Fruit fly (Drosophila melanogaster) whole organism, embryonic: ENCODE measurements around the gene CycC.

Source experiments
- CG10274 ChIP-seq: fragments of 200-800 bp; sonication (Bioruptor generic); optimal IDR thresholded peaks from 3 replicates; lab custom pipeline; 2017; ENCODE audit warnings: missing biosample characterization, mild to moderate bottlenecking, missing genetic modification characterization
- CG11504 ChIP-seq: fragments of 200-800 bp; sonication (Bioruptor generic); optimal IDR thresholded peaks from 3 replicates; lab custom pipeline; 2019; ENCODE audit warnings: missing biosample characterization, mild to moderate bottlenecking, missing genetic modification characterization, moderate library complexity
- CG12155 ChIP-seq: fragments of 200-800 bp; sonication (Bioruptor generic); optimal IDR thresholded peaks from 3 replicates; lab custom pipeline; 2016; ENCODE audit warnings: missing biosample characterization, missing genetic modification characterization
- CG14050 ChIP-seq: fragments of 200-800 bp; sonication (Bioruptor generic); IDR thresholded peaks from 3 replicates; pipeline ENCODE4 v1.3.6; 2022; ENCODE audit warnings: missing biosample characterization, missing genetic modification characterization
- CG15479 ChIP-seq: fragments of 200-800 bp; sonication (Bioruptor generic); optimal IDR thresholded peaks from 3 replicates; lab custom pipeline; 2019; ENCODE audit warnings: missing biosample characterization, mild to moderate bottlenecking, missing genetic modification characterization, moderate library complexity
- CG16863 ChIP-seq: fragments of 200-800 bp; sonication (Bioruptor generic); optimal IDR thresholded peaks from 3 replicates; lab custom pipeline; 2016; ENCODE audit warnings: missing biosample characterization, missing genetic modification characterization
- CG18476 ChIP-seq: fragments of 200-800 bp; sonication (Bioruptor generic); optimal IDR thresholded peaks from 2 replicates; lab custom pipeline; 2016; ENCODE audit warnings: missing biosample characterization, mild to moderate bottlenecking, missing genetic modification characterization
- CG18599 ChIP-seq: fragments of 200-800 bp; sonication (Bioruptor generic); optimal IDR thresholded peaks from 3 replicates; lab custom pipeline; 2017; ENCODE audit warnings: missing biosample characterization, missing genetic modification characterization, mild to moderate bottlenecking, moderate library complexity, missing genetic modification reagents
- CG2129 ChIP-seq: fragments of 200-800 bp; sonication (Bioruptor generic); IDR thresholded peaks from 2 replicates; pipeline ENCODE4 v1.3.6; 2022; ENCODE audit warnings: missing biosample characterization, missing genetic modification characterization; ENCODE audit not compliant: partially characterized antibody
- CG2875 ChIP-seq: fragments of 200-800 bp; sonication (Bioruptor generic); optimal IDR thresholded peaks from 2 replicates; lab custom pipeline; 2017; ENCODE audit warnings: missing biosample characterization, mild to moderate bottlenecking, missing genetic modification characterization, missing genetic modification reagents
- CG2889 ChIP-seq: fragments of 200-800 bp; sonication (Bioruptor generic); IDR thresholded peaks from 3 replicates; pipeline ENCODE4 v1.3.6; 2022; ENCODE audit warnings: missing biosample characterization, missing genetic modification characterization
- CG32772 ChIP-seq: fragments of 200-800 bp; sonication (Bioruptor generic); IDR thresholded peaks from 2 replicates; pipeline ENCODE4 v1.3.6; 2022; ENCODE audit warnings: missing biosample characterization, missing genetic modification characterization
- CG4424 ChIP-seq: fragments of 200-800 bp; sonication (Bioruptor generic); optimal IDR thresholded peaks from 3 replicates; lab custom pipeline; 2016; ENCODE audit warnings: missing biosample characterization, missing genetic modification characterization
- CG5180 ChIP-seq: fragments of 200-800 bp; sonication (Bioruptor generic); optimal IDR thresholded peaks from 3 replicates; lab custom pipeline; 2017; ENCODE audit warnings: missing biosample characterization, missing genetic modification characterization, mild to moderate bottlenecking, moderate library complexity, missing genetic modification reagents
- CG5953 ChIP-seq: fragments of 200-800 bp; sonication (Bioruptor generic); IDR thresholded peaks from 2 replicates; pipeline ENCODE4 v1.3.6; 2022; ENCODE audit warnings: missing biosample characterization, missing genetic modification characterization
- CG6175 ChIP-seq: fragments of 200-800 bp; sonication (Bioruptor generic); IDR thresholded peaks from 3 replicates; pipeline ENCODE4 v1.3.6; 2022; ENCODE audit warnings: missing biosample characterization, missing genetic modification characterization
- CG7745 ChIP-seq: fragments of 200-800 bp; sonication (Bioruptor generic); optimal IDR thresholded peaks from 2 replicates; lab custom pipeline; 2018; ENCODE audit warnings: missing biosample characterization, mild to moderate bottlenecking, missing genetic modification characterization, moderate library complexity
- CG9215 ChIP-seq: fragments of 200-800 bp; sonication (Bioruptor generic); IDR thresholded peaks from 2 replicates; pipeline ENCODE4 v1.3.6; 2022; ENCODE audit warnings: missing biosample characterization, missing genetic modification characterization
- Chrac-16 ChIP-seq: fragments of 200-800 bp; sonication (Bioruptor generic); optimal IDR thresholded peaks from 3 replicates; lab custom pipeline; 2016; ENCODE audit warnings: missing biosample characterization, missing genetic modification characterization
- CrebB ChIP-seq: fragments of 200-800 bp; sonication (Bioruptor generic); optimal IDR thresholded peaks from 3 replicates; lab custom pipeline; 2018; ENCODE audit warnings: missing biosample characterization, mild to moderate bottlenecking, missing genetic modification characterization
- Dip3 ChIP-seq: fragments of 200-800 bp; sonication (Bioruptor generic); optimal IDR thresholded peaks from 3 replicates; lab custom pipeline; 2016; ENCODE audit warnings: missing biosample characterization, missing genetic modification characterization
- ERR ChIP-seq: fragments of 200-800 bp; sonication (Bioruptor generic); optimal IDR thresholded peaks from 2 replicates; lab custom pipeline; 2016; ENCODE audit warnings: missing biosample characterization, missing genetic modification characterization
- Ets65A ChIP-seq: fragments of 200-800 bp; sonication (Bioruptor generic); peaks from one replicate; lab custom pipeline; 2016; ENCODE audit warnings: missing biosample characterization, missing genetic modification characterization
- Ets97D ChIP-seq: fragments of 200-800 bp; sonication (Bioruptor generic); optimal IDR thresholded peaks from 3 replicates; lab custom pipeline; 2016; ENCODE audit warnings: missing biosample characterization, missing genetic modification characterization
- Gsc ChIP-seq: fragments of 200-800 bp; sonication (Bioruptor generic); IDR thresholded peaks from 2 replicates; pipeline ENCODE4 v1.3.6; 2022; ENCODE audit warnings: missing biosample characterization, missing genetic modification characterization
- Lim3 ChIP-seq: fragments of 200-800 bp; sonication (Bioruptor generic); IDR thresholded peaks from 2 replicates; pipeline ENCODE4 v1.3.6; 2022; ENCODE audit warnings: missing biosample characterization, missing genetic modification characterization
- Sin3A ChIP-seq: fragments of >200 bp; optimal IDR thresholded peaks from 2 replicates; lab custom pipeline; 2018
- Spps ChIP-seq: fragments of 200-800 bp; sonication (Bioruptor generic); optimal IDR thresholded peaks from 2 replicates; lab custom pipeline; 2018; ENCODE audit warnings: missing biosample characterization, mild to moderate bottlenecking, missing genetic modification characterization
- Sry-β ChIP-seq: fragments of 200-800 bp; sonication (Bioruptor generic); optimal IDR thresholded peaks from 2 replicates; lab custom pipeline; 2018; ENCODE audit warnings: missing biosample characterization, mild to moderate bottlenecking, missing genetic modification characterization, moderate library complexity
- TFAM ChIP-seq: fragments of 200-800 bp; sonication (Bioruptor generic); optimal IDR thresholded peaks from 2 replicates; lab custom pipeline; 2017; ENCODE audit warnings: missing biosample characterization, missing genetic modification characterization, inconsistent platforms
- al ChIP-seq: fragments of 200-800 bp; sonication (Bioruptor generic); IDR thresholded peaks from 2 replicates; pipeline ENCODE4 v1.3.6; 2022; ENCODE audit warnings: missing biosample characterization, missing genetic modification characterization
- bcd ChIP-seq: fragments of 200-800 bp; sonication (Bioruptor generic); optimal IDR thresholded peaks from 2 replicates; lab custom pipeline; 2017; ENCODE audit warnings: missing biosample characterization, mild to moderate bottlenecking, missing genetic modification characterization
- cas ChIP-seq: fragments of 200-800 bp; sonication (Bioruptor generic); IDR thresholded peaks from 2 replicates; pipeline ENCODE4 v1.3.6; 2022; ENCODE audit warnings: missing biosample characterization, missing genetic modification characterization
- chinmo ChIP-seq: fragments of 200-800 bp; sonication (Bioruptor generic); IDR thresholded peaks from 4 replicates; pipeline ENCODE4 v1.3.6; 2022; ENCODE audit warnings: missing biosample characterization, missing genetic modification characterization; ENCODE audit not compliant: partially characterized antibody
- ci ChIP-seq: fragments of 200-800 bp; sonication (Bioruptor generic); IDR thresholded peaks from 3 replicates; pipeline ENCODE4 v1.3.6; 2022; ENCODE audit warnings: missing biosample characterization, missing genetic modification characterization
- ewg ChIP-seq: fragments of 200-800 bp; sonication (Bioruptor generic); optimal IDR thresholded peaks from 3 replicates; lab custom pipeline; 2017; ENCODE audit warnings: mild to moderate bottlenecking, missing biosample characterization, missing genetic modification reagents, missing genetic modification characterization
- exex ChIP-seq: fragments of 200-800 bp; sonication (Bioruptor generic); optimal IDR thresholded peaks from 4 replicates; lab custom pipeline; 2018; ENCODE audit warnings: missing biosample characterization, mild to moderate bottlenecking, missing genetic modification characterization, moderate library complexity
- gcm ChIP-seq: fragments of 200-800 bp; sonication (Bioruptor generic); optimal IDR thresholded peaks from 2 replicates; lab custom pipeline; 2019; ENCODE audit warnings: missing biosample characterization, mild to moderate bottlenecking, missing genetic modification characterization, moderate library complexity
- insv ChIP-seq, 2 experiments: fragments of 200-800 bp; sonication (Bioruptor generic); optimal IDR thresholded peaks; 3 replicates each; lab custom pipeline; 2016 to 2018; ENCODE audit warnings: missing biosample characterization in 2 of 2, missing genetic modification characterization in 2 of 2
- jing ChIP-seq: fragments of 200-800 bp; sonication (Bioruptor generic); optimal IDR thresholded peaks from 2 replicates; lab custom pipeline; 2018; ENCODE audit warnings: missing biosample characterization, mild to moderate bottlenecking, missing genetic modification characterization
- kni ChIP-seq: fragments of 200-800 bp; sonication (Bioruptor generic); optimal IDR thresholded peaks from 3 replicates; lab custom pipeline; 2017; ENCODE audit warnings: mild to moderate bottlenecking, missing biosample characterization, missing genetic modification reagents, missing genetic modification characterization
- knrl ChIP-seq: fragments of 200-800 bp; sonication (Bioruptor generic); IDR thresholded peaks from 3 replicates; pipeline ENCODE4 v1.3.6; 2022; ENCODE audit warnings: missing biosample characterization, missing genetic modification characterization; ENCODE audit not compliant: partially characterized antibody
- luna ChIP-seq: fragments of 200-800 bp; sonication (Bioruptor generic); optimal IDR thresholded peaks from 2 replicates; lab custom pipeline; 2016; ENCODE audit warnings: missing biosample characterization, missing genetic modification characterization
- oc ChIP-seq: fragments of 200-800 bp; sonication (Bioruptor generic); optimal IDR thresholded peaks from 2 replicates; lab custom pipeline; 2018; ENCODE audit warnings: missing biosample characterization, mild to moderate bottlenecking, missing genetic modification characterization, moderate library complexity
- sc ChIP-seq, 3 experiments: fragments of >200 bp in 2 of 3; fragments of 200-800 bp in 1 of 3; sonication (Bioruptor generic) in 1 of 3; optimal IDR thresholded peaks; 2 replicates in 2 of 3; 3 replicates in 1 of 3; lab custom pipeline; 2017; ENCODE audit warnings: mild to moderate bottlenecking in 1 of 3, missing biosample characterization in 1 of 3, missing genetic modification characterization in 1 of 3, missing genetic modification reagents in 1 of 3
- sd ChIP-seq: fragments of 200-800 bp; sonication (Bioruptor generic); optimal IDR thresholded peaks from 3 replicates; lab custom pipeline; 2018; ENCODE audit warnings: missing biosample characterization, mild to moderate bottlenecking, missing genetic modification characterization, moderate library complexity
- slou ChIP-seq: fragments of 200-800 bp; sonication (Bioruptor generic); optimal IDR thresholded peaks from 3 replicates; lab custom pipeline; 2016; ENCODE audit warnings: missing biosample characterization, missing genetic modification characterization
- stwl ChIP-seq: fragments of 200-800 bp; sonication (Bioruptor generic); optimal IDR thresholded peaks from 3 replicates; lab custom pipeline; 2018; ENCODE audit warnings: missing biosample characterization, mild to moderate bottlenecking, missing genetic modification characterization, moderate library complexity
- ttk ChIP-seq: fragments of 200-800 bp; sonication (Bioruptor generic); IDR thresholded peaks from 2 replicates; pipeline ENCODE4 v2.1.2; 2022; ENCODE audit warnings: missing biosample characterization, missing genetic modification characterization
- usp ChIP-seq: fragments of >200 bp; optimal IDR thresholded peaks from 2 replicates; lab custom pipeline; 2017; ENCODE audit warnings: missing biosample characterization, missing genetic modification characterization

The CycC gene

DNA sequence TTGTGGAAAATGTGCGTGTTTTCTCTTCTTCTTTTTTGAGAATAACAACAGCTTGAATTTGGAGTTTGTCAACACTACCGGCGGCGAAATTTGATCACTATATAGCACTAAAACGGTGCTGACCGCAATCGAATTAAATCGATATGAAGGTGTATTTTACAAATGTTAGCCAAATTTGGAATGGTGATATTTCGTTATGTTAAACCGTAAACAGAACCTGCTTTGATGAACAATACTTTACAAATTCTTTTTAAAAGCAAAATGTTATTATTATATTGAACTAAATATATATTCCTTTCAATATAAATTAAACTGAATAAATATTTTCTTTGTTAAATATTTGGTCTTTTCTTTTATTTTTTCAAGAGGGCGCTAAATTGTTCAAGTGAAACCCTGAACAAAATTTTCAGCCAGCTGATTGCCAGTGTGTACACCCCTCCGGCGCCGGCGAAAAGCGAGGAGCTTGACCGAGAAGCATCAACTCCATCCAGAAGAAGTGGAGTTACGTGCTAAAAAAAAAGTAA, 3.9 kb downstream of the CycC start, which contains the start of the genes Rrp6, CG33331 and CG33332 (continued):
- no peak for TF ChIP-seq CG2129 (GFP tag; lab: Robert Waterston, UW)
- peak; percentile 54 for TF ChIP-seq al (GFP tag; lab: Robert Waterston, UW)
- TF ChIP-seq CG18476 (GFP tag; lab: Kevin White, UChicago), result peak; percentile 54
- TF ChIP-seq CG12155, result peak; percentile 81
- TF ChIP-seq usp, result no peak
- TF ChIP-seq Dip3 (GFP tag; lab: Kevin White, UChicago), result peak; percentile 67
- TF ChIP-seq CG5180 (GFP tag; lab: Kevin White, UChicago), result no peak
- no peak for TF ChIP-seq CG18599 (GFP tag; lab: Kevin White, UChicago)
- 0 out of 4 replicates have a peak, but pooled peaks have one; percentile 52 for TF ChIP-seq chinmo (GFP tag; lab: Robert Waterston, UW)
- TF ChIP-seq slou (GFP tag; lab: Kevin White, UChicago), result peak; percentile 60
- TF ChIP-seq Gsc (GFP tag; lab: Robert Waterston, UW), result no peak
- no peak for TF ChIP-seq TFAM (GFP tag; lab: Kevin White, UChicago)
- TF ChIP-seq Ets65A (GFP tag; lab: Kevin White, UChicago), result peak; percentile 97
- TF ChIP-seq stwl (tag; lab: Kevin White, UChicago), result peak; percentile 100
- peak in 1 of 2 experiments; percentile 28 for TF ChIP-seq insv (GFP tag; optimal IDR thresholded peaks at IDR 0.05; lab: Kevin White, UChicago)
- TF ChIP-seq ERR (GFP tag; lab: Kevin White, UChicago), result peak; percentile 15
- TF ChIP-seq CG2889, result no peak
- peak; percentile 76 for TF ChIP-seq CG9215 (GFP tag; lab: Robert Waterston, UW)
- no peak for TF ChIP-seq jing
- TF ChIP-seq exex (tag; lab: Kevin White, UChicago), result no peak
- peak; percentile 5 for TF ChIP-seq CG2875 (GFP tag; lab: Kevin White, UChicago)
- no peak for TF ChIP-seq oc (tag; lab: Kevin White, UChicago)
- no peak for TF ChIP-seq CG7745 (tag; lab: Kevin White, UChicago)
- TF ChIP-seq bcd, result peak; percentile 67
- TF ChIP-seq CrebB, result no peak
- 0 out of 3 replicates have a peak, but pooled peaks have one; percentile 15 for TF ChIP-seq CG14050 (GFP tag; lab: Robert Waterston, UW)
- peak; percentile 32 for TF ChIP-seq luna (GFP tag; lab: Kevin White, UChicago)
- no peak for TF ChIP-seq Spps
- peak; percentile 66; the same call in 1 of the 3 replicates for TF ChIP-seq ci (GFP tag; lab: Robert Waterston, UW)
- peak; percentile 50 for TF ChIP-seq knrl (GFP tag; lab: Robert Waterston, UW)
- peak; percentile 90 for TF ChIP-seq Sry-β (GFP tag; lab: Kevin White, UChicago)
- no peak for TF ChIP-seq kni
- TF ChIP-seq CG4424, result peak; percentile 61
- no peak for TF ChIP-seq CG11504
- peak; percentile 75 for TF ChIP-seq Ets97D
- no peak for TF ChIP-seq CG5953 (GFP tag; lab: Robert Waterston, UW)
- no peak for TF ChIP-seq Lim3
- no peak for TF ChIP-seq CG10274 (GFP tag; lab: Kevin White, UChicago)
- no peak for TF ChIP-seq CG6175 (GFP tag; lab: Robert Waterston, UW)
- TF ChIP-seq cas (GFP tag; lab: Robert Waterston, UW), result no peak
- TF ChIP-seq Sin3A (lab: Kevin White, UChicago), result peak; percentile 14
- TF ChIP-seq ttk (GFP tag; lab: Robert Waterston, UW), result no peak
- TF ChIP-seq sd (tag; lab: Kevin White, UChicago), result no peak
- no peak for TF ChIP-seq gcm (GFP tag; lab: Kevin White, UChicago)
- TF ChIP-seq CG16863 (GFP tag; lab: Kevin White, UChicago), result no peak
- TF ChIP-seq Chrac-16 (GFP tag; lab: Kevin White, UChicago), result peak; percentile 67
- no peak for TF ChIP-seq CG15479
- no peak for TF ChIP-seq sc (optimal IDR thresholded peaks at IDR 0.05; lab: Kevin White, UChicago)
- peak; percentile 33 for TF ChIP-seq sc (GFP tag; optimal IDR thresholded peaks at IDR 0.05; lab: Kevin White, UChicago)
- peak; percentile 47 for TF ChIP-seq CG32772 (GFP tag; lab: Robert Waterston, UW)
- no peak for TF ChIP-seq ewg (GFP tag; lab: Kevin White, UChicago)
